Worm (Caenorhabditis elegans) whole organism, midembryonic: ENCODE measurements around the gene Y37E11AL.1.

Experiments used
- T22C8.4 ChIP-seq: fragments of 200-800 bp; sonication (Bioruptor generic); IDR thresholded peaks from 2 replicates; pipeline ENCODE4 v1.3.6; 2022; ENCODE audit warnings: missing genetic modification characterization, missing compliant biosample characterization
- flt-1 ChIP-seq: fragments of 200-800 bp; sonication (Bioruptor generic); IDR thresholded peaks from 2 replicates; pipeline ENCODE4 v1.3.6; 2022; ENCODE audit warnings: missing genetic modification characterization, missing compliant biosample characterization
- med-1 ChIP-seq: sonication (generic microtip); optimal IDR thresholded peaks from 2 replicates; lab custom pipeline; 2017; ENCODE audit warnings: missing genetic modification characterization, mild to moderate bottlenecking, missing compliant biosample characterization, antibody characterized with exemption, missing genetic modification reagents; ENCODE audit not compliant: insufficient read depth
- ztf-23 ChIP-seq: fragments of 200-800 bp; sonication (Bioruptor generic); IDR thresholded peaks from 2 replicates; pipeline ENCODE4 v1.3.6; 2022; ENCODE audit warnings: missing genetic modification reagents, missing genetic modification characterization, missing compliant biosample characterization
- ztf-29 ChIP-seq: fragments of 200-800 bp; sonication (Bioruptor generic); IDR thresholded peaks from 2 replicates; pipeline ENCODE4 v1.3.6; 2022; ENCODE audit warnings: missing genetic modification reagents, missing genetic modification characterization, missing compliant biosample characterization

ce11 chrIV:3661117-3661634 is 48.1 kb upstream of the Y37E11AL.1 start:
- TF ChIP-seq ztf-23 (GFP tag; lab: Robert Waterston, UW) (no peak), T22C8.4 (GFP tag; lab: Robert Waterston, UW) (no peak), med-1 (GFP tag; lab: Kevin White, UChicago) (no peak), flt-1 (GFP tag; lab: Robert Waterston, UW) (no peak), ztf-29 (GFP tag; lab: Robert Waterston, UW) (no peak)
